Fruit fly (Drosophila melanogaster) whole organism, embryonic: Measurements from ENCODE around the gene Neu2.
A peak's percentile ranks its signal among the peaks of the same experiment; 100 is the strongest.

ENCODE experiments used
- B-H2 ChIP-seq: fragments of 200-800 bp; sonication (Bioruptor generic); optimal IDR thresholded peaks from 2 replicates; lab custom pipeline; 2018; ENCODE audit warnings: missing biosample characterization, mild to moderate bottlenecking, missing genetic modification characterization
- CG11093 ChIP-seq: fragments of 200-800 bp; sonication (Bioruptor generic); IDR thresholded peaks from 3 replicates; pipeline ENCODE4 v1.3.6; 2022; ENCODE audit warnings: missing biosample characterization, missing genetic modification characterization
- CG11695 ChIP-seq: fragments of 200-800 bp; sonication (Bioruptor generic); IDR thresholded peaks from 3 replicates; pipeline ENCODE4 v1.3.6; 2022; ENCODE audit warnings: missing biosample characterization, missing genetic modification characterization
- CG11696 ChIP-seq: fragments of 200-800 bp; sonication (Bioruptor generic); IDR thresholded peaks from 2 replicates; pipeline ENCODE4 v1.3.6; 2022; ENCODE audit warnings: missing biosample characterization, missing genetic modification characterization
- CG14014 ChIP-seq: fragments of 200-800 bp; sonication (Bioruptor generic); IDR thresholded peaks from 2 replicates; pipeline ENCODE4 v1.3.6; 2022; ENCODE audit warnings: missing biosample characterization, missing genetic modification characterization
- CG14965 ChIP-seq: fragments of 200-800 bp; sonication (Bioruptor generic); optimal IDR thresholded peaks from 2 replicates; lab custom pipeline; 2016; ENCODE audit warnings: missing biosample characterization, missing genetic modification characterization, borderline replicate concordance
- CG15514 ChIP-seq: fragments of 200-800 bp; sonication (Bioruptor generic); optimal IDR thresholded peaks from 3 replicates; lab custom pipeline; 2017; ENCODE audit warnings: missing biosample characterization, missing genetic modification characterization, mild to moderate bottlenecking, moderate library complexity, missing genetic modification reagents
- CG1603 ChIP-seq: fragments of 200-800 bp; sonication (Bioruptor generic); optimal IDR thresholded peaks from 2 replicates; lab custom pipeline; 2019; ENCODE audit warnings: missing biosample characterization, mild to moderate bottlenecking, missing genetic modification characterization, moderate library complexity
- CG1792 ChIP-seq: fragments of 200-800 bp; sonication (Bioruptor generic); optimal IDR thresholded peaks from 2 replicates; lab custom pipeline; 2016; ENCODE audit warnings: missing biosample characterization, missing genetic modification characterization
- CG30403 ChIP-seq: fragments of 200-800 bp; sonication (Bioruptor generic); optimal IDR thresholded peaks from 3 replicates; lab custom pipeline; 2016; ENCODE audit warnings: missing biosample characterization, missing genetic modification characterization
- CG5245 ChIP-seq: fragments of 200-800 bp; sonication (Bioruptor generic); optimal IDR thresholded peaks from 3 replicates; lab custom pipeline; 2016; ENCODE audit warnings: missing biosample characterization, missing genetic modification characterization
- CG7786 ChIP-seq: fragments of 200-800 bp; sonication (Bioruptor generic); optimal IDR thresholded peaks from 2 replicates; lab custom pipeline; 2016; ENCODE audit warnings: missing biosample characterization, missing genetic modification characterization
- CG9797 ChIP-seq: fragments of 200-800 bp; sonication (Bioruptor generic); optimal IDR thresholded peaks from 3 replicates; lab custom pipeline; 2018; ENCODE audit warnings: missing biosample characterization, mild to moderate bottlenecking, missing genetic modification characterization
- CG9817 ChIP-seq: fragments of 200-800 bp; sonication (Bioruptor generic); optimal IDR thresholded peaks from 2 replicates; lab custom pipeline; 2018; ENCODE audit warnings: missing biosample characterization, mild to moderate bottlenecking, missing genetic modification characterization, moderate library complexity
- Dbx ChIP-seq: fragments of 200-800 bp; sonication (Bioruptor generic); IDR thresholded peaks from 3 replicates; pipeline ENCODE4 v1.3.6; 2022; ENCODE audit warnings: missing biosample characterization, missing genetic modification characterization
- Dref ChIP-seq: fragments of 200-800 bp; sonication (Bioruptor generic); IDR thresholded peaks from 2 replicates; pipeline ENCODE4 v1.3.6; 2022; ENCODE audit warnings: missing biosample characterization, missing genetic modification characterization
- Fer1 ChIP-seq: fragments of 200-800 bp; sonication (Bioruptor generic); optimal IDR thresholded peaks from 2 replicates; lab custom pipeline; 2017; ENCODE audit warnings: missing biosample characterization, mild to moderate bottlenecking, missing genetic modification characterization
- Fer2 ChIP-seq: fragments of 200-800 bp; sonication (Bioruptor generic); optimal IDR thresholded peaks from 2 replicates; lab custom pipeline; 2018; ENCODE audit warnings: missing biosample characterization, mild to moderate bottlenecking, missing genetic modification characterization, moderate library complexity
- HLH54F ChIP-seq: fragments of 200-800 bp; sonication (Bioruptor generic); optimal IDR thresholded peaks from 3 replicates; lab custom pipeline; 2016; ENCODE audit warnings: missing biosample characterization, missing genetic modification characterization
- Hand ChIP-seq: fragments of 200-800 bp; sonication (Bioruptor generic); optimal IDR thresholded peaks from 2 replicates; lab custom pipeline; 2017; ENCODE audit warnings: mild to moderate bottlenecking, missing biosample characterization, missing genetic modification reagents, missing genetic modification characterization
- Med ChIP-seq: fragments of 200-800 bp; sonication (Bioruptor generic); peaks from one replicate; lab custom pipeline; 2016; ENCODE audit warnings: missing biosample characterization, missing genetic modification characterization, mild to moderate bottlenecking, inconsistent platforms, moderate library complexity
- Nf-YC ChIP-seq: fragments of 200-800 bp; optimal IDR thresholded peaks from 3 replicates; lab custom pipeline; 2019; ENCODE audit warnings: missing biosample characterization, mild to moderate bottlenecking, missing genetic modification characterization, moderate library complexity
- NfI ChIP-seq: fragments of 200-800 bp; sonication (Bioruptor generic); optimal IDR thresholded peaks from 3 replicates; lab custom pipeline; 2018; ENCODE audit warnings: missing biosample characterization, mild to moderate bottlenecking, missing genetic modification characterization, moderate library complexity
- Xrp1 ChIP-seq: fragments of 200-800 bp; sonication (Bioruptor generic); IDR thresholded peaks from 2 replicates; pipeline ENCODE4 v1.3.6; 2022; ENCODE audit warnings: missing biosample characterization, missing genetic modification characterization
- aop ChIP-seq: fragments of 200-800 bp; sonication (Bioruptor generic); IDR thresholded peaks from 2 replicates; pipeline ENCODE4 v1.3.6; 2022; ENCODE audit warnings: missing biosample characterization, missing genetic modification characterization
- ash1 ChIP-seq: fragments of 200-800 bp; sonication (Bioruptor generic); optimal IDR thresholded peaks from 2 replicates; lab custom pipeline; 2018; ENCODE audit warnings: missing biosample characterization, mild to moderate bottlenecking, missing genetic modification characterization
- cad ChIP-seq: fragments of >200 bp; optimal IDR thresholded peaks from 2 replicates; lab custom pipeline; 2017; ENCODE audit warnings: missing biosample characterization, missing genetic modification characterization
- cas ChIP-seq: fragments of 200-800 bp; sonication (Bioruptor generic); IDR thresholded peaks from 2 replicates; pipeline ENCODE4 v1.3.6; 2022; ENCODE audit warnings: missing biosample characterization, missing genetic modification characterization
- cg ChIP-seq: fragments of 200-800 bp; sonication (Bioruptor generic); optimal IDR thresholded peaks from 3 replicates; lab custom pipeline; 2019; ENCODE audit warnings: missing biosample characterization, mild to moderate bottlenecking, missing genetic modification characterization, moderate library complexity
- crp ChIP-seq, 2 experiments: fragments of 200-800 bp; sonication (Bioruptor generic); optimal IDR thresholded peaks; 2 replicates in 1 of 2; 3 replicates in 1 of 2; lab custom pipeline; 2017; ENCODE audit warnings: missing biosample characterization in 2 of 2, missing genetic modification characterization in 2 of 2, mild to moderate bottlenecking in 1 of 2, moderate library complexity in 1 of 2
- danr ChIP-seq: fragments of 200-800 bp; sonication (Bioruptor generic); IDR thresholded peaks from 2 replicates; pipeline ENCODE4 v1.3.6; 2022; ENCODE audit warnings: missing biosample characterization, missing genetic modification characterization
- gem ChIP-seq: fragments of 200-800 bp; sonication (Bioruptor generic); optimal IDR thresholded peaks from 2 replicates; lab custom pipeline; 2019; ENCODE audit warnings: missing biosample characterization, mild to moderate bottlenecking, missing genetic modification characterization, moderate library complexity
- gfzf ChIP-seq: fragments of 200-800 bp; sonication (Bioruptor generic); optimal IDR thresholded peaks from 2 replicates; lab custom pipeline; 2016; ENCODE audit warnings: missing biosample characterization, mild to moderate bottlenecking, missing genetic modification characterization, moderate library complexity
- jigr1 ChIP-seq: fragments of 200-800 bp; sonication (Bioruptor generic); IDR thresholded peaks from 3 replicates; pipeline ENCODE4 v1.3.6; 2022; ENCODE audit warnings: missing biosample characterization, missing genetic modification characterization
- klu ChIP-seq: fragments of 200-800 bp; sonication (Bioruptor generic); IDR thresholded peaks from 2 replicates; pipeline ENCODE4 v1.3.6; 2022; ENCODE audit warnings: missing biosample characterization, missing genetic modification characterization
- lov ChIP-seq, 2 experiments: fragments of 200-800 bp in 1 of 2; fragments of >200 bp in 1 of 2; sonication (Bioruptor generic) in 1 of 2; IDR thresholded peaks in 1 of 2; optimal IDR thresholded peaks in 1 of 2; 2 replicates in 1 of 2; 3 replicates in 1 of 2; pipeline versions ENCODE4 v1.3.6 to Lab custom; 2017 to 2022; ENCODE audit warnings: missing biosample characterization in 1 of 2, missing genetic modification characterization in 1 of 2
- mirr ChIP-seq: fragments of 200-800 bp; sonication (Bioruptor generic); optimal IDR thresholded peaks from 3 replicates; lab custom pipeline; 2018; ENCODE audit warnings: missing biosample characterization, mild to moderate bottlenecking, missing genetic modification characterization
- nau ChIP-seq: fragments of 200-800 bp; sonication (Bioruptor generic); optimal IDR thresholded peaks from 3 replicates; lab custom pipeline; 2017; ENCODE audit warnings: missing biosample characterization, mild to moderate bottlenecking, missing genetic modification characterization, missing genetic modification reagents
- nerfin-2 ChIP-seq: fragments of 200-800 bp; sonication (Bioruptor generic); IDR thresholded peaks from 2 replicates; pipeline ENCODE4 v1.3.6; 2022; ENCODE audit warnings: missing biosample characterization, missing genetic modification characterization; ENCODE audit not compliant: partially characterized antibody
- nom ChIP-seq: fragments of 200-800 bp; sonication (Bioruptor generic); optimal IDR thresholded peaks from 2 replicates; lab custom pipeline; 2017; ENCODE audit warnings: missing biosample characterization, missing genetic modification characterization, mild to moderate bottlenecking, moderate library complexity, missing genetic modification reagents
- pho ChIP-seq: fragments of 200-800 bp; sonication (Bioruptor generic); optimal IDR thresholded peaks from 2 replicates; lab custom pipeline; 2016; ENCODE audit warnings: missing biosample characterization, missing genetic modification characterization
- ro ChIP-seq: fragments of 200-800 bp; sonication (Bioruptor generic); IDR thresholded peaks from 2 replicates; pipeline ENCODE4 v1.3.6; 2022; ENCODE audit warnings: missing biosample characterization, missing genetic modification characterization
- schlank ChIP-seq: fragments of 200-800 bp; sonication (Bioruptor generic); optimal IDR thresholded peaks from 2 replicates; lab custom pipeline; 2018; ENCODE audit warnings: missing biosample characterization, mild to moderate bottlenecking, missing genetic modification characterization
- seq ChIP-seq: fragments of 200-800 bp; sonication (Bioruptor generic); IDR thresholded peaks from 2 replicates; pipeline ENCODE4 v1.3.6; 2022; ENCODE audit warnings: missing biosample characterization, missing genetic modification characterization
- sob ChIP-seq: fragments of 200-800 bp; sonication (Bioruptor generic); IDR thresholded peaks from 2 replicates; pipeline ENCODE4 v1.3.6; 2022; ENCODE audit warnings: missing biosample characterization, missing genetic modification characterization
- sqz ChIP-seq: fragments of 200-800 bp; sonication (Bioruptor generic); optimal IDR thresholded peaks from 3 replicates; lab custom pipeline; 2018; ENCODE audit warnings: missing biosample characterization, mild to moderate bottlenecking, missing genetic modification characterization
- tup ChIP-seq: fragments of 200-800 bp; sonication (Bioruptor generic); optimal IDR thresholded peaks from 2 replicates; lab custom pipeline; 2016; ENCODE audit warnings: missing biosample characterization, mild to moderate bottlenecking, missing genetic modification characterization, moderate library complexity
- wdn ChIP-seq: fragments of 200-800 bp; sonication (Bioruptor generic); IDR thresholded peaks from 2 replicates; pipeline ENCODE4 v1.3.6; 2022; ENCODE audit warnings: missing biosample characterization, missing genetic modification characterization
- wek ChIP-seq: fragments of 200-800 bp; sonication (Bioruptor generic); optimal IDR thresholded peaks from 3 replicates; lab custom pipeline; 2018; ENCODE audit warnings: missing biosample characterization, mild to moderate bottlenecking, missing genetic modification characterization, moderate library complexity
- yki ChIP-seq: fragments of >200 bp; optimal IDR thresholded peaks from 3 replicates; lab custom pipeline; 2018
- zf30C ChIP-seq: fragments of 200-800 bp; sonication (Bioruptor generic); optimal IDR thresholded peaks from 3 replicates; lab custom pipeline; 2018; ENCODE audit warnings: missing biosample characterization, mild to moderate bottlenecking, missing genetic modification characterization

Gene Neu2

dm6 chr3L:21445704-21446103, 44.7 kb downstream of the Neu2 start, which contains the start of gene Syx7 (continued):
- TF ChIP-seq jigr1 (GFP tag; lab: Robert Waterston, UW), result no peak
- TF ChIP-seq nerfin-2 (GFP tag; lab: Robert Waterston, UW), result no peak
- peak; percentile 33 for TF ChIP-seq CG30403 (GFP tag; lab: Kevin White, UChicago)
- peak; percentile 3 for TF ChIP-seq pho
- TF ChIP-seq Dref (GFP tag; lab: Robert Waterston, UW), result peak; percentile 94
- no peak for TF ChIP-seq ash1 (GFP tag; lab: Kevin White, UChicago)
- no peak for TF ChIP-seq CG11093 (GFP tag; lab: Robert Waterston, UW)
- no peak for TF ChIP-seq aop (GFP tag; lab: Robert Waterston, UW)
- TF ChIP-seq zf30C (GFP tag; lab: Kevin White, UChicago), result no peak
- peak; percentile 75 for TF ChIP-seq CG9797
- no peak for TF ChIP-seq cas (GFP tag; lab: Robert Waterston, UW)
- peak; percentile 71 for TF ChIP-seq CG1603
- TF ChIP-seq CG11695 (GFP tag; lab: Robert Waterston, UW), result no peak
- TF ChIP-seq Dbx (GFP tag; lab: Robert Waterston, UW), result 0 out of 3 replicates have a peak, but pooled peaks have one; percentile 28
- no peak for TF ChIP-seq Hand (GFP tag; lab: Kevin White, UChicago)
- no peak for TF ChIP-seq klu (GFP tag; lab: Robert Waterston, UW)
- TF ChIP-seq wek (GFP tag; lab: Kevin White, UChicago), result no peak
- peak; percentile 21 for TF ChIP-seq CG7786 (GFP tag; lab: Kevin White, UChicago)
- TF ChIP-seq Nf-YC (tag; lab: Kevin White, UChicago), result no peak
- TF ChIP-seq sqz, result no peak
- TF ChIP-seq Fer1 (GFP tag; lab: Kevin White, UChicago), result peak; percentile 23
- no peak for TF ChIP-seq wdn (GFP tag; lab: Robert Waterston, UW)
- no peak for TF ChIP-seq CG9817 (tag; lab: Kevin White, UChicago)
- peak; percentile 32; the same call in 1 of the 2 replicates for TF ChIP-seq Xrp1 (GFP tag; lab: Robert Waterston, UW)
- TF ChIP-seq nom (GFP tag; lab: Kevin White, UChicago), result no peak
- no peak for TF ChIP-seq schlank (tag; lab: Kevin White, UChicago)
- TF ChIP-seq cad (GFP tag; lab: Kevin White, UChicago), result no peak
- TF ChIP-seq CG11696 (GFP tag; lab: Robert Waterston, UW), result no peak
- no peak for TF ChIP-seq CG5245
- no peak for TF ChIP-seq lov (optimal IDR thresholded peaks at IDR 0.05; lab: Kevin White, UChicago)
- no peak for TF ChIP-seq lov (GFP tag; IDR thresholded peaks at IDR 0.05; lab: Robert Waterston, UW)
- TF ChIP-seq nau (GFP tag; lab: Kevin White, UChicago), result no peak
- no peak for TF ChIP-seq ro (GFP tag; lab: Robert Waterston, UW)
- TF ChIP-seq CG14965 (GFP tag; lab: Kevin White, UChicago), result no peak
- no peak for TF ChIP-seq mirr
- no peak for TF ChIP-seq tup (GFP tag; lab: Kevin White, UChicago)
- TF ChIP-seq CG14014 (GFP tag; lab: Robert Waterston, UW), result no peak
- no peak for TF ChIP-seq seq (GFP tag; lab: Robert Waterston, UW)
- no peak for TF ChIP-seq danr (GFP tag; lab: Robert Waterston, UW)
- TF ChIP-seq gem (tag; lab: Kevin White, UChicago), result no peak
- peak; percentile 94 for TF ChIP-seq Med (GFP tag; lab: Kevin White, UChicago)
- peak; percentile 94 for TF ChIP-seq gfzf
- TF ChIP-seq CG1792, result no peak
- no peak for TF ChIP-seq yki (lab: Kevin White, UChicago)
- no peak for TF ChIP-seq cg (GFP tag; lab: Kevin White, UChicago)
- no peak for TF ChIP-seq crp (GFP tag; optimal IDR thresholded peaks at IDR 0.05; lab: Kevin White, UChicago)
- peak; percentile 76 for TF ChIP-seq sob (GFP tag; lab: Robert Waterston, UW)
- peak; percentile 56 for TF ChIP-seq CG15514 (GFP tag; lab: Kevin White, UChicago)
- TF ChIP-seq Fer2 (tag; lab: Kevin White, UChicago), result no peak
- TF ChIP-seq B-H2 (GFP tag; lab: Kevin White, UChicago), result peak; percentile 41
- peak; percentile 26 for TF ChIP-seq HLH54F (GFP tag; lab: Kevin White, UChicago)
- peak; percentile 1 for TF ChIP-seq NfI (GFP tag; lab: Kevin White, UChicago)
